Worm (Caenorhabditis elegans): ENCODE results near the gene Y110A2AL.10.

Gene Y110A2AL.10

ce11 chrII:2834105-2834504 is 37.6 kb downstream of the Y110A2AL.10 start:
- TF ChIP-seq nhr-11 (tag; optimal IDR thresholded peaks at IDR 0.05) (peak; percentile 44), nhr-28 (tag; optimal IDR thresholded peaks at IDR 0.05) (peak; percentile 76), mes-2 (tag; optimal IDR thresholded peaks at IDR 0.05; ENCODE audit: poor library complexity, severe bottlenecking) (peak; percentile 38), hlh-11 (tag; optimal IDR thresholded peaks at IDR 0.05) (peak; percentile 81), daf-12 (tag; optimal IDR thresholded peaks at IDR 0.05) (no peak), dmd-6 (GFP tag; IDR thresholded peaks at IDR 0.05) (peak; percentile 44), duxl-1 (tag; optimal IDR thresholded peaks at IDR 0.05; ENCODE audit: poor library complexity) (no peak), daf-16 (GFP tag; optimal IDR thresholded peaks at IDR 0.05) (no peak), daf-16 (tag; optimal IDR thresholded peaks at IDR 0.05) (peak; percentile 99), set-16 (GFP tag; IDR thresholded peaks at IDR 0.05) (no peak), nhr-237 (tag; optimal IDR thresholded peaks at IDR 0.05) (no peak), lin-1 (GFP tag; IDR thresholded peaks at IDR 0.05) (peak; percentile 61; the same call in 1 of the 2 replicates), pqm-1 (tag; optimal IDR thresholded peaks at IDR 0.05) (peak; percentile 7), dpl-1 (GFP tag; optimal IDR thresholded peaks at IDR 0.05) (no peak), ceh-20 (GFP tag; IDR thresholded peaks at IDR 0.05) (no peak)

ce11 chrII:2832539-2832938 is 39.2 kb downstream of the Y110A2AL.10 start:
- TF ChIP-seq lin-38 (GFP tag; IDR thresholded peaks at IDR 0.05) = no peak
- 0 out of 2 replicates have a peak, but pooled peaks have one; percentile 11 for TF ChIP-seq php-3 (GFP tag; IDR thresholded peaks at IDR 0.05)
- no peak for TF ChIP-seq ceh-44 (GFP tag; IDR thresholded peaks at IDR 0.05)
- no peak for TF ChIP-seq daf-16 (GFP tag; optimal IDR thresholded peaks at IDR 0.05)
- peak; percentile 39 for TF ChIP-seq daf-16 (tag; optimal IDR thresholded peaks at IDR 0.05)
- TF ChIP-seq lim-7 (GFP tag; IDR thresholded peaks at IDR 0.05) = no peak
- TF ChIP-seq hlh-30 (tag; optimal IDR thresholded peaks at IDR 0.05; ENCODE audit: insufficient read depth) = peak; percentile 55

- TF ChIP-seq nhr-42 (GFP tag; IDR thresholded peaks at IDR 0.05) (no peak), nhr-6 (tag; optimal IDR thresholded peaks at IDR 0.05) (peak; percentile 25), lin-15B (tag; optimal IDR thresholded peaks at IDR 0.05) (no peak), F44E2.7 (GFP tag; IDR thresholded peaks at IDR 0.05) (no peak), mes-2 (tag; optimal IDR thresholded peaks at IDR 0.05; ENCODE audit: poor library complexity, severe bottlenecking) (no peak), dmd-6 (GFP tag; IDR thresholded peaks at IDR 0.05) (peak; percentile 22; the same call in 1 of the 2 replicates), pha-4 (GFP tag; IDR thresholded peaks at IDR 0.05) (no peak), pha-4 (tag; optimal IDR thresholded peaks at IDR 0.05) (peak; percentile 50), egl-43 (GFP tag; IDR thresholded peaks at IDR 0.05) (no peak), lsy-2 (tag; optimal IDR thresholded peaks at IDR 0.05) (peak in 1 of 2 experiments; percentile 38), cey-2 (tag; optimal IDR thresholded peaks at IDR 0.05; ENCODE audit: borderline replicate concordance, insufficient read depth) (no peak), daf-16 (GFP tag; optimal IDR thresholded peaks at IDR 0.05) (peak in 1 of 2 experiments; percentile 11), daf-16 (tag; optimal IDR thresholded peaks at IDR 0.05) (peak; percentile 40), dmd-8 (GFP tag; IDR thresholded peaks at IDR 0.05) (no peak), nhr-28 (tag; optimal IDR thresholded peaks at IDR 0.05) (peak; percentile 53), aha-1 (tag) (peak; percentile 36), hlh-11 (tag; optimal IDR thresholded peaks at IDR 0.05) (peak; percentile 9)
Observed at ce11 chrII:2832098-2832497, 39.6 kb downstream of the Y110A2AL.10 start.

- TF ChIP-seq D1046.2 (GFP tag; IDR thresholded peaks at IDR 0.05) = no peak
- TF ChIP-seq cey-2 (tag; optimal IDR thresholded peaks at IDR 0.05; ENCODE audit: borderline replicate concordance, insufficient read depth) = no peak
- no peak for TF ChIP-seq T26A8.4 (GFP tag; IDR thresholded peaks at IDR 0.05)
- peak; percentile 17 for TF ChIP-seq nhr-28 (tag; optimal IDR thresholded peaks at IDR 0.05)
- TF ChIP-seq daf-12 (tag; optimal IDR thresholded peaks at IDR 0.05) = no peak
- peak; percentile 81 for TF ChIP-seq hlh-30 (tag; optimal IDR thresholded peaks at IDR 0.05; ENCODE audit: insufficient read depth)
- no peak for TF ChIP-seq nhr-10 (tag; optimal IDR thresholded peaks at IDR 0.05)
- TF ChIP-seq spr-1 (tag; optimal IDR thresholded peaks at IDR 0.05) = no peak
- no peak for TF ChIP-seq aly-2 (tag; optimal IDR thresholded peaks at IDR 0.05)
- peak; percentile 11 for TF ChIP-seq dve-1 (tag; optimal IDR thresholded peaks at IDR 0.05; ENCODE audit: insufficient read depth)
- TF ChIP-seq pha-4 (GFP tag; IDR thresholded peaks at IDR 0.05) = no peak
- no peak for TF ChIP-seq pha-4 (tag; optimal IDR thresholded peaks at IDR 0.05)
- TF ChIP-seq aha-1 (tag) = peak; percentile 65
- TF ChIP-seq rbr-2 (tag; optimal IDR thresholded peaks at IDR 0.05) = no peak
- TF ChIP-seq mdl-1 (tag; optimal IDR thresholded peaks at IDR 0.05) = no peak
- TF ChIP-seq nhr-11 (tag; optimal IDR thresholded peaks at IDR 0.05) = no peak
- TF ChIP-seq unc-62 (GFP tag; optimal IDR thresholded peaks at IDR 0.05 in 1 of 2) = no peak
- TF ChIP-seq unc-62 (tag; optimal IDR thresholded peaks at IDR 0.05) = no peak
- TF ChIP-seq ceh-32 (tag; optimal IDR thresholded peaks at IDR 0.05; ENCODE audit: poor library complexity) = no peak
- no peak for TF ChIP-seq fos-1 (tag; optimal IDR thresholded peaks at IDR 0.05)
- TF ChIP-seq daf-19 (GFP tag; conservative IDR thresholded peaks at IDR 0.05) = no peak
- TF ChIP-seq madf-9 (GFP tag; conservative IDR thresholded peaks at IDR 0.05) = no peak
- TF ChIP-seq hlh-11 (tag; optimal IDR thresholded peaks at IDR 0.05) = peak; percentile 29
- 0 out of 2 replicates have a peak, but pooled peaks have one; percentile 19 for TF ChIP-seq dmd-6 (GFP tag; IDR thresholded peaks at IDR 0.05)
Observed at ce11 chrII:2831173-2831572, 40.5 kb downstream of the Y110A2AL.10 start, which contains the start of gene K12H6.6. K12H6.6 (minus strand) TSS chrII:2831233.

Data from whole organism, L4 larva.